Fruit fly (Drosophila melanogaster) whole organism, embryonic: ENCODE data around the gene CG16903.
A peak's percentile ranks its signal among the peaks of the same experiment; 100 is the strongest.

Experiments
- CG10543 ChIP-seq: fragments of 200-800 bp; sonication (Bioruptor generic); optimal IDR thresholded peaks from 3 replicates; lab custom pipeline; 2017; ENCODE audit warnings: missing biosample characterization, mild to moderate bottlenecking, missing genetic modification characterization, moderate library complexity
- CG11085 ChIP-seq: fragments of 200-800 bp; sonication (Bioruptor generic); IDR thresholded peaks from 2 replicates; pipeline ENCODE4 v1.3.6; 2022; ENCODE audit warnings: missing biosample characterization, missing genetic modification characterization
- CG11456 ChIP-seq: fragments of 200-800 bp; sonication (Bioruptor generic); IDR thresholded peaks from 3 replicates; pipeline ENCODE4 v1.3.6; 2022; ENCODE audit warnings: missing biosample characterization, missing genetic modification characterization
- CG12155 ChIP-seq: fragments of 200-800 bp; sonication (Bioruptor generic); optimal IDR thresholded peaks from 3 replicates; lab custom pipeline; 2016; ENCODE audit warnings: missing biosample characterization, missing genetic modification characterization
- CG12659 ChIP-seq: fragments of 200-800 bp; sonication (Bioruptor generic); optimal IDR thresholded peaks from 3 replicates; lab custom pipeline; 2017; ENCODE audit warnings: mild to moderate bottlenecking, missing biosample characterization, missing genetic modification reagents, missing genetic modification characterization
- CG13287 ChIP-seq: fragments of 200-800 bp; sonication (Bioruptor generic); IDR thresholded peaks from 2 replicates; pipeline ENCODE4 v1.3.6; 2022; ENCODE audit warnings: missing biosample characterization, missing genetic modification characterization; ENCODE audit not compliant: partially characterized antibody
- CG14667 ChIP-seq: fragments of 200-800 bp; sonication (Bioruptor generic); IDR thresholded peaks from 2 replicates; pipeline ENCODE4 v1.3.6; 2022; ENCODE audit warnings: missing biosample characterization, missing genetic modification characterization
- CG17328 ChIP-seq: fragments of 200-800 bp; sonication (Bioruptor generic); IDR thresholded peaks from 2 replicates; pipeline ENCODE4 v1.3.6; 2022; ENCODE audit warnings: missing biosample characterization, missing genetic modification characterization
- CG18599 ChIP-seq: fragments of 200-800 bp; sonication (Bioruptor generic); optimal IDR thresholded peaks from 3 replicates; lab custom pipeline; 2017; ENCODE audit warnings: missing biosample characterization, missing genetic modification characterization, mild to moderate bottlenecking, moderate library complexity, missing genetic modification reagents
- CG2889 ChIP-seq: fragments of 200-800 bp; sonication (Bioruptor generic); IDR thresholded peaks from 3 replicates; pipeline ENCODE4 v1.3.6; 2022; ENCODE audit warnings: missing biosample characterization, missing genetic modification characterization
- CG3847 ChIP-seq: fragments of 200-800 bp; sonication (Bioruptor generic); IDR thresholded peaks from 2 replicates; pipeline ENCODE4 v1.3.6; 2022; ENCODE audit warnings: missing biosample characterization, missing genetic modification characterization
- CG4820 ChIP-seq: fragments of 200-800 bp; sonication (Bioruptor generic); optimal IDR thresholded peaks from 3 replicates; lab custom pipeline; 2016; ENCODE audit warnings: missing biosample characterization, missing genetic modification characterization
- CG5245 ChIP-seq: fragments of 200-800 bp; sonication (Bioruptor generic); optimal IDR thresholded peaks from 3 replicates; lab custom pipeline; 2016; ENCODE audit warnings: missing biosample characterization, missing genetic modification characterization
- CG6654 ChIP-seq: fragments of 200-800 bp; sonication (Bioruptor generic); optimal IDR thresholded peaks from 2 replicates; lab custom pipeline; 2017; ENCODE audit warnings: missing biosample characterization, mild to moderate bottlenecking, missing genetic modification characterization
- CG7556 ChIP-seq: fragments of 200-800 bp; sonication (Bioruptor generic); optimal IDR thresholded peaks from 2 replicates; lab custom pipeline; 2017; ENCODE audit warnings: missing biosample characterization, mild to moderate bottlenecking, missing genetic modification characterization
- CG7745 ChIP-seq: fragments of 200-800 bp; sonication (Bioruptor generic); optimal IDR thresholded peaks from 2 replicates; lab custom pipeline; 2018; ENCODE audit warnings: missing biosample characterization, mild to moderate bottlenecking, missing genetic modification characterization, moderate library complexity
- CG8944 ChIP-seq: fragments of 200-800 bp; sonication (Bioruptor generic); optimal IDR thresholded peaks from 3 replicates; lab custom pipeline; 2016; ENCODE audit warnings: missing biosample characterization, missing genetic modification characterization
- CG9876 ChIP-seq: fragments of 200-800 bp; sonication (Bioruptor generic); optimal IDR thresholded peaks from 2 replicates; lab custom pipeline; 2016; ENCODE audit warnings: missing biosample characterization, missing genetic modification characterization
- Dip3 ChIP-seq: fragments of 200-800 bp; sonication (Bioruptor generic); optimal IDR thresholded peaks from 3 replicates; lab custom pipeline; 2016; ENCODE audit warnings: missing biosample characterization, missing genetic modification characterization
- Dref ChIP-seq: fragments of 200-800 bp; sonication (Bioruptor generic); IDR thresholded peaks from 2 replicates; pipeline ENCODE4 v1.3.6; 2022; ENCODE audit warnings: missing biosample characterization, missing genetic modification characterization
- E2f2 ChIP-seq: fragments of 200-800 bp; sonication (Bioruptor generic); IDR thresholded peaks from 2 replicates; pipeline ENCODE4 v1.3.6; 2022; ENCODE audit warnings: missing biosample characterization, missing genetic modification characterization
- ERR ChIP-seq: fragments of 200-800 bp; sonication (Bioruptor generic); optimal IDR thresholded peaks from 2 replicates; lab custom pipeline; 2016; ENCODE audit warnings: missing biosample characterization, missing genetic modification characterization
- Gug ChIP-seq: fragments of 200-800 bp; sonication (Bioruptor generic); IDR thresholded peaks from 4 replicates; pipeline ENCODE4 v1.3.6; 2022; ENCODE audit warnings: missing biosample characterization, missing genetic modification characterization
- Mes4 ChIP-seq: fragments of 200-800 bp; sonication (Bioruptor generic); optimal IDR thresholded peaks from 2 replicates; lab custom pipeline; 2016; ENCODE audit warnings: missing biosample characterization, missing genetic modification characterization
- NC2α ChIP-seq: fragments of 200-800 bp; sonication (Bioruptor generic); optimal IDR thresholded peaks from 2 replicates; lab custom pipeline; 2016; ENCODE audit warnings: missing biosample characterization, missing genetic modification characterization
- Oli ChIP-seq: fragments of 200-800 bp; sonication (Bioruptor generic); optimal IDR thresholded peaks from 2 replicates; lab custom pipeline; 2018; ENCODE audit warnings: missing biosample characterization, mild to moderate bottlenecking, missing genetic modification characterization, moderate library complexity
- Poxn ChIP-seq: fragments of 200-800 bp; sonication (Bioruptor generic); IDR thresholded peaks from 2 replicates; pipeline ENCODE4 v1.3.6; 2022; ENCODE audit warnings: missing biosample characterization, missing genetic modification characterization
- ab ChIP-seq: fragments of 200-800 bp; sonication (Bioruptor generic); optimal IDR thresholded peaks from 2 replicates; lab custom pipeline; 2016; ENCODE audit warnings: missing biosample characterization, missing genetic modification characterization
- abd-A ChIP-seq: fragments of 200-800 bp; sonication (Bioruptor generic); optimal IDR thresholded peaks from 3 replicates; lab custom pipeline; 2019; ENCODE audit warnings: missing biosample characterization, mild to moderate bottlenecking, missing genetic modification characterization, moderate library complexity
- ara ChIP-seq: fragments of 200-800 bp; sonication (Bioruptor generic); IDR thresholded peaks from 2 replicates; pipeline ENCODE4 v1.3.6; 2022; ENCODE audit warnings: missing biosample characterization, missing genetic modification characterization
- ato ChIP-seq: fragments of 200-800 bp; sonication (Bioruptor generic); IDR thresholded peaks from 2 replicates; pipeline ENCODE4 v1.3.6; 2022; ENCODE audit warnings: missing biosample characterization, missing genetic modification characterization; ENCODE audit not compliant: partially characterized antibody
- cas ChIP-seq: fragments of 200-800 bp; sonication (Bioruptor generic); IDR thresholded peaks from 2 replicates; pipeline ENCODE4 v1.3.6; 2022; ENCODE audit warnings: missing biosample characterization, missing genetic modification characterization
- croc ChIP-seq: fragments of 200-800 bp; sonication (Bioruptor generic); conservative IDR thresholded peaks from 3 replicates; pipeline ENCODE4 v1.3.6; 2022; ENCODE audit warnings: missing biosample characterization, missing genetic modification characterization
- dm ChIP-seq: fragments of 200-800 bp; sonication (Bioruptor generic); optimal IDR thresholded peaks from 3 replicates; lab custom pipeline; 2016; ENCODE audit warnings: missing biosample characterization, missing genetic modification characterization
- dmrt11E ChIP-seq: fragments of 200-800 bp; sonication (Bioruptor generic); optimal IDR thresholded peaks from 3 replicates; lab custom pipeline; 2018; ENCODE audit warnings: missing biosample characterization, mild to moderate bottlenecking, missing genetic modification characterization, moderate library complexity
- emc ChIP-seq: fragments of 200-800 bp; sonication (Bioruptor generic); optimal IDR thresholded peaks from 2 replicates; lab custom pipeline; 2016; ENCODE audit warnings: missing biosample characterization, missing genetic modification characterization
- fd96Cb ChIP-seq: fragments of 200-800 bp; sonication (Bioruptor generic); optimal IDR thresholded peaks from 2 replicates; lab custom pipeline; 2018; ENCODE audit warnings: missing biosample characterization, mild to moderate bottlenecking, missing genetic modification characterization, moderate library complexity
- grn ChIP-seq: fragments of 200-800 bp; sonication (Bioruptor generic); optimal IDR thresholded peaks from 3 replicates; lab custom pipeline; 2017; ENCODE audit warnings: missing biosample characterization, missing genetic modification characterization
- gsb-n ChIP-seq: fragments of 200-800 bp; sonication (Bioruptor generic); optimal IDR thresholded peaks from 3 replicates; lab custom pipeline; 2018; ENCODE audit warnings: missing biosample characterization, mild to moderate bottlenecking, missing genetic modification characterization
- ham ChIP-seq: fragments of 200-800 bp; sonication (Bioruptor generic); IDR thresholded peaks from 2 replicates; pipeline ENCODE4 v1.3.6; 2022; ENCODE audit warnings: missing biosample characterization, missing genetic modification characterization
- her ChIP-seq: fragments of 200-800 bp; sonication (Bioruptor generic); optimal IDR thresholded peaks from 2 replicates; lab custom pipeline; 2016; ENCODE audit warnings: missing biosample characterization, missing genetic modification characterization
- hkb ChIP-seq, 2 experiments: fragments of 200-800 bp in 1 of 2; fragments of >200 bp in 1 of 2; sonication (Bioruptor generic) in 1 of 2; IDR thresholded peaks in 1 of 2; optimal IDR thresholded peaks in 1 of 2; 2 replicates each; pipeline versions ENCODE4 v1.3.6 to Lab custom; 2017 to 2022; ENCODE audit warnings: missing biosample characterization in 1 of 2, missing genetic modification characterization in 1 of 2
- jigr1 ChIP-seq: fragments of 200-800 bp; sonication (Bioruptor generic); IDR thresholded peaks from 3 replicates; pipeline ENCODE4 v1.3.6; 2022; ENCODE audit warnings: missing biosample characterization, missing genetic modification characterization
- lola ChIP-seq, 3 experiments: fragments of >200 bp in 2 of 3; fragments of 200-800 bp in 1 of 3; sonication (Bioruptor generic) in 1 of 3; optimal IDR thresholded peaks; 2 replicates each; lab custom pipeline; 2017 to 2019; ENCODE audit warnings: missing biosample characterization in 3 of 3, missing genetic modification characterization in 3 of 3, mild to moderate bottlenecking in 1 of 3, moderate library complexity in 1 of 3
- lov ChIP-seq, 2 experiments: fragments of 200-800 bp in 1 of 2; fragments of >200 bp in 1 of 2; sonication (Bioruptor generic) in 1 of 2; IDR thresholded peaks in 1 of 2; optimal IDR thresholded peaks in 1 of 2; 2 replicates in 1 of 2; 3 replicates in 1 of 2; pipeline versions ENCODE4 v1.3.6 to Lab custom; 2017 to 2022; ENCODE audit warnings: missing biosample characterization in 1 of 2, missing genetic modification characterization in 1 of 2
- nom ChIP-seq: fragments of 200-800 bp; sonication (Bioruptor generic); optimal IDR thresholded peaks from 2 replicates; lab custom pipeline; 2017; ENCODE audit warnings: missing biosample characterization, missing genetic modification characterization, mild to moderate bottlenecking, moderate library complexity, missing genetic modification reagents
- run ChIP-seq: fragments of 200-800 bp; sonication (Bioruptor generic); optimal IDR thresholded peaks from 3 replicates; lab custom pipeline; 2018; ENCODE audit warnings: missing biosample characterization, mild to moderate bottlenecking, missing genetic modification characterization
- so ChIP-seq: fragments of 200-800 bp; sonication (Bioruptor generic); IDR thresholded peaks from 3 replicates; pipeline ENCODE4 v1.3.6; 2022; ENCODE audit warnings: missing biosample characterization, missing genetic modification characterization
- tgo ChIP-seq: fragments of 200-800 bp; sonication (Bioruptor generic); IDR thresholded peaks from 3 replicates; pipeline ENCODE4 v1.3.6; 2022; ENCODE audit warnings: missing biosample characterization, missing genetic modification characterization

Gene CG16903

dm6 chrX:2121716-2122601 lies 41.8 kb upstream of the CG16903 start (continued):
- TF ChIP-seq CG5245 (GFP tag; lab: Kevin White, UChicago) (no peak), Dip3 (GFP tag; lab: Kevin White, UChicago) (no peak), NC2α (GFP tag; lab: Kevin White, UChicago) (no peak), ham (GFP tag; lab: Robert Waterston, UW) (no peak), CG11456 (GFP tag; lab: Robert Waterston, UW) (no peak), E2f2 (no peak), Gug (GFP tag; lab: Robert Waterston, UW) (no peak), CG14667 (GFP tag; lab: Robert Waterston, UW) (no peak), emc (GFP tag; lab: Kevin White, UChicago) (no peak), her (GFP tag; lab: Kevin White, UChicago) (no peak), CG8944 (no peak), grn (GFP tag; lab: Kevin White, UChicago) (no peak), Poxn (GFP tag; lab: Robert Waterston, UW) (no peak), nom (no peak), CG7745 (tag; lab: Kevin White, UChicago) (no peak), CG9876 (GFP tag; lab: Kevin White, UChicago) (no peak), gsb-n (tag; lab: Kevin White, UChicago) (no peak), Mes4 (GFP tag; lab: Kevin White, UChicago) (peak; percentile 10), CG13287 (GFP tag; lab: Robert Waterston, UW) (no peak), ato (GFP tag; lab: Robert Waterston, UW) (no peak), jigr1 (GFP tag; lab: Robert Waterston, UW) (no peak), CG3847 (no peak), CG6654 (GFP tag; lab: Kevin White, UChicago) (no peak), CG2889 (no peak), fd96Cb (peak; percentile 42), croc (GFP tag; lab: Robert Waterston, UW) (no peak), CG10543 (GFP tag; lab: Kevin White, UChicago) (no peak), so (no peak), hkb (optimal IDR thresholded peaks at IDR 0.05; lab: Kevin White, UChicago) (no peak), hkb (GFP tag; IDR thresholded peaks at IDR 0.05; lab: Robert Waterston, UW) (peak; percentile 43; the same call in 1 of the 2 replicates), run (tag; lab: Kevin White, UChicago) (no peak), CG12659 (GFP tag; lab: Kevin White, UChicago) (no peak), ab (GFP tag; lab: Kevin White, UChicago) (no peak), CG18599 (peak; percentile 18), lola (GFP tag; optimal IDR thresholded peaks at IDR 0.05; lab: Kevin White, UChicago) (peak in 1 of 3 experiments; percentile 50), dm (GFP tag; lab: Kevin White, UChicago) (no peak), CG17328 (GFP tag; lab: Robert Waterston, UW) (0 out of 2 replicates have a peak, but pooled peaks have one; percentile 38), Dref (GFP tag; lab: Robert Waterston, UW) (no peak), CG12155 (GFP tag; lab: Kevin White, UChicago) (no peak), CG4820 (GFP tag; lab: Kevin White, UChicago) (peak; percentile 38), CG11085 (no peak), ara (GFP tag; lab: Robert Waterston, UW) (no peak), Oli (tag; lab: Kevin White, UChicago) (peak; percentile 32), dmrt11E (tag; lab: Kevin White, UChicago) (peak; percentile 62), ERR (GFP tag; lab: Kevin White, UChicago) (no peak), tgo (GFP tag; lab: Robert Waterston, UW) (no peak), CG7556 (GFP tag; lab: Kevin White, UChicago) (peak; percentile 39), cas (GFP tag; lab: Robert Waterston, UW) (no peak), abd-A (tag; lab: Kevin White, UChicago) (no peak), lov (optimal IDR thresholded peaks at IDR 0.05; lab: Kevin White, UChicago) (no peak), lov (GFP tag; IDR thresholded peaks at IDR 0.05; lab: Robert Waterston, UW) (0 out of 3 replicates have a peak, but pooled peaks have one; percentile 11)
